Worm (Caenorhabditis elegans): ENCODE data around the gene C15C8.8.

DNA sequence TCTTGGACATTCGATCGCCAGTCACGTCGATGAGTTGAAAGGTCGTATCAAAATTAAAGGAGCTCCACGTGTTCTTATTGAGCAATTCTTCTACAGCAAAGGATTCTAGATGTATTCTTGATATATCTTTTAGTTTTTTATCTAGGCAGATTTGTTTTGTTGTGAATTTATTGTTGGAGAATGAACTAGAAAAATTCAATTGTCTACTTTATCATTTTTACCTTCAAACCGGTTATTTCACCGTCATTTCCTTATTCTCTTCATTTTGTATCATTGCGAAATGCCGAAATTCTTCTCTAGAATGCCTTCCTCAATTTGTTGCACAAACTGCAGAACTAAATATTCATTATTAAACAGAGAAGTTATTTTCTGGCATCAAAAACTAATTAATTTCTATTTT is 23.1 kb downstream of the C15C8.8 start, which contains the start of gene R11D1.10:
- TF ChIP-seq dao-5 (tag; optimal IDR thresholded peaks at IDR 0.05) (no peak), W03F9.2 (tag; optimal IDR thresholded peaks at IDR 0.05) (no peak), him-1 (tag; optimal IDR thresholded peaks at IDR 0.05) (no peak)

All from whole organism, L4/young adult.